Fruit fly (Drosophila melanogaster) whole organism, embryonic: ENCODE results near the gene Reg-2.

Experiments
- Antp ChIP-seq: fragments of 200-800 bp; sonication (Bioruptor generic); optimal IDR thresholded peaks from 3 replicates; lab custom pipeline; 2016; ENCODE audit warnings: missing biosample characterization, missing genetic modification characterization
- BEAF-32 ChIP-seq: fragments of 200-800 bp; sonication (Bioruptor generic); optimal IDR thresholded peaks from 3 replicates; lab custom pipeline; 2017; ENCODE audit warnings: missing biosample characterization, missing genetic modification characterization, mild to moderate bottlenecking, moderate library complexity, missing genetic modification reagents
- CG10147 ChIP-seq: fragments of 200-800 bp; sonication (Bioruptor generic); optimal IDR thresholded peaks from 2 replicates; lab custom pipeline; 2019; ENCODE audit warnings: missing biosample characterization, mild to moderate bottlenecking, missing genetic modification characterization, moderate library complexity
- CG10543 ChIP-seq: fragments of 200-800 bp; sonication (Bioruptor generic); optimal IDR thresholded peaks from 3 replicates; lab custom pipeline; 2017; ENCODE audit warnings: missing biosample characterization, mild to moderate bottlenecking, missing genetic modification characterization, moderate library complexity
- CG11560 ChIP-seq: fragments of 200-800 bp; sonication (Bioruptor generic); IDR thresholded peaks from 3 replicates; pipeline ENCODE4 v1.3.6; 2022; ENCODE audit warnings: missing biosample characterization, missing genetic modification characterization
- CG12659 ChIP-seq: fragments of 200-800 bp; sonication (Bioruptor generic); optimal IDR thresholded peaks from 3 replicates; lab custom pipeline; 2017; ENCODE audit warnings: mild to moderate bottlenecking, missing biosample characterization, missing genetic modification reagents, missing genetic modification characterization
- CG12744 ChIP-seq: fragments of 200-800 bp; sonication (Bioruptor generic); optimal IDR thresholded peaks from 2 replicates; lab custom pipeline; 2016; ENCODE audit warnings: missing biosample characterization, missing genetic modification characterization
- CG12769 ChIP-seq: fragments of 200-800 bp; sonication (Bioruptor generic); optimal IDR thresholded peaks from 2 replicates; lab custom pipeline; 2019; ENCODE audit warnings: missing biosample characterization, mild to moderate bottlenecking, missing genetic modification characterization, moderate library complexity
- CG13775 ChIP-seq: fragments of 200-800 bp; sonication (Bioruptor generic); optimal IDR thresholded peaks from 3 replicates; lab custom pipeline; 2017; ENCODE audit warnings: missing biosample characterization, mild to moderate bottlenecking, missing genetic modification characterization
- CG14014 ChIP-seq: fragments of 200-800 bp; sonication (Bioruptor generic); IDR thresholded peaks from 2 replicates; pipeline ENCODE4 v1.3.6; 2022; ENCODE audit warnings: missing biosample characterization, missing genetic modification characterization
- CG1602 ChIP-seq: fragments of 200-800 bp; sonication (Bioruptor generic); optimal IDR thresholded peaks from 3 replicates; lab custom pipeline; 2016; ENCODE audit warnings: missing biosample characterization, missing genetic modification characterization
- CG18011 ChIP-seq: fragments of 200-800 bp; sonication (Bioruptor generic); optimal IDR thresholded peaks from 2 replicates; lab custom pipeline; 2017; ENCODE audit warnings: missing biosample characterization, missing genetic modification characterization, mild to moderate bottlenecking, moderate library complexity, missing genotype
- CG18764 ChIP-seq: fragments of 200-800 bp; sonication (Bioruptor generic); optimal IDR thresholded peaks from 3 replicates; lab custom pipeline; 2016; ENCODE audit warnings: missing biosample characterization, missing genetic modification characterization
- CG2202 ChIP-seq: fragments of 200-800 bp; sonication (Bioruptor generic); optimal IDR thresholded peaks from 2 replicates; lab custom pipeline; 2018; ENCODE audit warnings: missing biosample characterization, mild to moderate bottlenecking, missing genetic modification characterization
- CG32767 ChIP-seq: fragments of 200-800 bp; sonication (Bioruptor generic); IDR thresholded peaks from 2 replicates; pipeline ENCODE4 v1.3.6; 2022; ENCODE audit warnings: missing biosample characterization, missing genetic modification characterization
- CG3407 ChIP-seq: fragments of 200-800 bp; sonication (Bioruptor generic); optimal IDR thresholded peaks from 2 replicates; lab custom pipeline; 2018; ENCODE audit warnings: missing biosample characterization, mild to moderate bottlenecking, missing genetic modification characterization
- CG3726 ChIP-seq: fragments of 200-800 bp; sonication (Bioruptor generic); IDR thresholded peaks from 3 replicates; pipeline ENCODE4, ENCODE4 v1.3.6; 2022; ENCODE audit warnings: missing biosample characterization, missing genetic modification characterization
- CG3847 ChIP-seq: fragments of 200-800 bp; sonication (Bioruptor generic); IDR thresholded peaks from 2 replicates; pipeline ENCODE4 v1.3.6; 2022; ENCODE audit warnings: missing biosample characterization, missing genetic modification characterization
- CG4282 ChIP-seq: fragments of 200-800 bp; sonication (Bioruptor generic); optimal IDR thresholded peaks from 2 replicates; lab custom pipeline; 2016; ENCODE audit warnings: missing biosample characterization, missing genetic modification characterization
- CG5180 ChIP-seq: fragments of 200-800 bp; sonication (Bioruptor generic); optimal IDR thresholded peaks from 3 replicates; lab custom pipeline; 2017; ENCODE audit warnings: missing biosample characterization, missing genetic modification characterization, mild to moderate bottlenecking, moderate library complexity, missing genetic modification reagents
- CG6813 ChIP-seq: fragments of 200-800 bp; sonication (Bioruptor generic); optimal IDR thresholded peaks from 2 replicates; lab custom pipeline; 2017; ENCODE audit warnings: missing biosample characterization, missing genetic modification characterization, mild to moderate bottlenecking, moderate library complexity, missing genetic modification reagents
- CG7745 ChIP-seq: fragments of 200-800 bp; sonication (Bioruptor generic); optimal IDR thresholded peaks from 2 replicates; lab custom pipeline; 2018; ENCODE audit warnings: missing biosample characterization, mild to moderate bottlenecking, missing genetic modification characterization, moderate library complexity
- CG9817 ChIP-seq: fragments of 200-800 bp; sonication (Bioruptor generic); optimal IDR thresholded peaks from 2 replicates; lab custom pipeline; 2018; ENCODE audit warnings: missing biosample characterization, mild to moderate bottlenecking, missing genetic modification characterization, moderate library complexity
- Ets97D ChIP-seq: fragments of 200-800 bp; sonication (Bioruptor generic); optimal IDR thresholded peaks from 3 replicates; lab custom pipeline; 2016; ENCODE audit warnings: missing biosample characterization, missing genetic modification characterization
- Fer3 ChIP-seq: fragments of 200-800 bp; sonication (Bioruptor generic); optimal IDR thresholded peaks from 2 replicates; lab custom pipeline; 2018; ENCODE audit warnings: missing biosample characterization, mild to moderate bottlenecking, missing genetic modification characterization, moderate library complexity
- H15 ChIP-seq: fragments of 200-800 bp; sonication (Bioruptor generic); IDR thresholded peaks from 3 replicates; pipeline ENCODE4 v1.3.6; 2022; ENCODE audit warnings: missing biosample characterization, missing genetic modification characterization
- H2.0 ChIP-seq: fragments of 200-800 bp; sonication (Bioruptor generic); IDR thresholded peaks from 2 replicates; pipeline ENCODE4 v1.3.6; 2022; ENCODE audit warnings: missing biosample characterization, missing genetic modification characterization
- Hsf ChIP-seq: fragments of 200-800 bp; sonication (Bioruptor generic); optimal IDR thresholded peaks from 3 replicates; lab custom pipeline; 2016; ENCODE audit warnings: missing biosample characterization, missing genetic modification characterization
- Jarid2 ChIP-seq: fragments of 200-800 bp; sonication (Bioruptor generic); optimal IDR thresholded peaks from 3 replicates; lab custom pipeline; 2017; ENCODE audit warnings: mild to moderate bottlenecking, missing biosample characterization, missing genetic modification reagents, missing genetic modification characterization
- NFAT ChIP-seq: fragments of 200-800 bp; sonication (Bioruptor generic); IDR thresholded peaks from 2 replicates; pipeline ENCODE4 v1.3.6; 2022; ENCODE audit warnings: missing biosample characterization, missing genetic modification characterization
- Optix ChIP-seq: fragments of 200-800 bp; sonication (Bioruptor generic); IDR thresholded peaks from 3 replicates; pipeline ENCODE4 v1.3.6; 2022; ENCODE audit warnings: missing biosample characterization, missing genetic modification characterization
- Rx ChIP-seq: fragments of 200-800 bp; sonication (Bioruptor generic); IDR thresholded peaks from 2 replicates; pipeline ENCODE4 v1.3.6; 2022; ENCODE audit warnings: missing biosample characterization, missing genetic modification characterization
- Scr ChIP-seq: fragments of 200-800 bp; sonication (Bioruptor generic); IDR thresholded peaks from 2 replicates; pipeline ENCODE4 v1.3.6; 2022; ENCODE audit warnings: missing biosample characterization, missing genetic modification characterization; ENCODE audit not compliant: partially characterized antibody
- Side ChIP-seq: fragments of 200-800 bp; sonication (Bioruptor generic); optimal IDR thresholded peaks from 2 replicates; lab custom pipeline; 2016; ENCODE audit warnings: missing biosample characterization, missing genetic modification characterization
- Xbp1 ChIP-seq: fragments of 200-800 bp; sonication (Bioruptor generic); optimal IDR thresholded peaks from 3 replicates; lab custom pipeline; 2016; ENCODE audit warnings: missing biosample characterization, mild to moderate bottlenecking, missing genetic modification characterization
- Xrp1 ChIP-seq: fragments of 200-800 bp; sonication (Bioruptor generic); IDR thresholded peaks from 2 replicates; pipeline ENCODE4 v1.3.6; 2022; ENCODE audit warnings: missing biosample characterization, missing genetic modification characterization
- ap ChIP-seq: fragments of 200-800 bp; sonication (Bioruptor generic); IDR thresholded peaks from 2 replicates; pipeline ENCODE4 v1.3.6; 2022; ENCODE audit warnings: missing biosample characterization, missing genetic modification characterization
- ato ChIP-seq: fragments of 200-800 bp; sonication (Bioruptor generic); IDR thresholded peaks from 2 replicates; pipeline ENCODE4 v1.3.6; 2022; ENCODE audit warnings: missing biosample characterization, missing genetic modification characterization; ENCODE audit not compliant: partially characterized antibody
- bbx ChIP-seq: fragments of 200-800 bp; sonication (Bioruptor generic); IDR thresholded peaks from 2 replicates; pipeline ENCODE4 v1.3.6; 2022; ENCODE audit warnings: missing biosample characterization, missing genetic modification characterization; ENCODE audit not compliant: partially characterized antibody
- br ChIP-seq: fragments of >200 bp; optimal IDR thresholded peaks from 2 replicates; lab custom pipeline; 2017
- cas ChIP-seq: fragments of 200-800 bp; sonication (Bioruptor generic); IDR thresholded peaks from 2 replicates; pipeline ENCODE4 v1.3.6; 2022; ENCODE audit warnings: missing biosample characterization, missing genetic modification characterization
- croc ChIP-seq: fragments of 200-800 bp; sonication (Bioruptor generic); conservative IDR thresholded peaks from 3 replicates; pipeline ENCODE4 v1.3.6; 2022; ENCODE audit warnings: missing biosample characterization, missing genetic modification characterization
- ewg ChIP-seq: fragments of 200-800 bp; sonication (Bioruptor generic); optimal IDR thresholded peaks from 3 replicates; lab custom pipeline; 2017; ENCODE audit warnings: mild to moderate bottlenecking, missing biosample characterization, missing genetic modification reagents, missing genetic modification characterization
- exex ChIP-seq: fragments of 200-800 bp; sonication (Bioruptor generic); optimal IDR thresholded peaks from 4 replicates; lab custom pipeline; 2018; ENCODE audit warnings: missing biosample characterization, mild to moderate bottlenecking, missing genetic modification characterization, moderate library complexity
- fru ChIP-seq: fragments of >200 bp; optimal IDR thresholded peaks from 2 replicates; lab custom pipeline; 2017
- gsb-n ChIP-seq: fragments of 200-800 bp; sonication (Bioruptor generic); optimal IDR thresholded peaks from 3 replicates; lab custom pipeline; 2018; ENCODE audit warnings: missing biosample characterization, mild to moderate bottlenecking, missing genetic modification characterization
- hb ChIP-seq: fragments of 200-800 bp; sonication (Bioruptor generic); IDR thresholded peaks from 3 replicates; pipeline ENCODE4 v1.3.6; 2022; ENCODE audit warnings: missing biosample characterization, missing genetic modification characterization; ENCODE audit not compliant: partially characterized antibody
- her ChIP-seq: fragments of 200-800 bp; sonication (Bioruptor generic); optimal IDR thresholded peaks from 2 replicates; lab custom pipeline; 2016; ENCODE audit warnings: missing biosample characterization, missing genetic modification characterization
- nerfin-1 ChIP-seq: fragments of 200-800 bp; sonication (Bioruptor generic); optimal IDR thresholded peaks from 3 replicates; lab custom pipeline; 2019; ENCODE audit warnings: missing biosample characterization, mild to moderate bottlenecking, missing genetic modification characterization, moderate library complexity
- slou ChIP-seq: fragments of 200-800 bp; sonication (Bioruptor generic); optimal IDR thresholded peaks from 3 replicates; lab custom pipeline; 2016; ENCODE audit warnings: missing biosample characterization, missing genetic modification characterization
- zfh2 ChIP-seq: fragments of 200-800 bp; sonication (Bioruptor generic); optimal IDR thresholded peaks from 2 replicates; lab custom pipeline; 2016; ENCODE audit warnings: missing biosample characterization, missing genetic modification characterization

Gene Reg-2

DNA sequence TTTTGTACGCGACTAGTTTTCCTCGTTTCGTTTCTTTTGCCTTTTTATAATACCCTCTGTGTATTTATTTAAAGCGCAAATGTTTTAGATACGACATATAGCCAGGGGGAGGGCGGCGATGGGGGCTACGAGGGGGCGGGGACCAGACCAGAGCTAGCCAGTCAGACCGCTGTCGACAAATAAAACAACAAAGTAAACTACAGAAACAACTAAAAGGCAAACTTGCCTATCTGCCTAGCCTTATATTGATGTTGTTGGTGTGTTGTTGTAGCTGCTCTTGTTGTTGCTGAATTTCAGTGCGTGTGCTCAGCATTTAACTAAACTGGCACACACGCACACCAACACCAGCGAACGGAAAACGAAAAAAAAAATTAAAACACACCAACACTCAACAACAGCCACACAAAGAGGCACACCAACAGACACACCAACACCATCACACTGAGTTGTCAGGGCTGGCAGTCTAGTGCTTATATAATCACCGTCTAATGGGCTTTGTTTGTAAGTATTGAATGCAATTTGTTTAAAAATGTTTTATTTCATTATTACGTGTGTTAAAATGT, 23.1 kb upstream of the Reg-2 start (continued):
- TF ChIP-seq CG11560 (no peak), CG18764 (GFP tag; lab: Kevin White, UChicago) (no peak), ato (GFP tag; lab: Robert Waterston, UW) (no peak), CG6813 (GFP tag; lab: Kevin White, UChicago) (peak; percentile 34), CG5180 (GFP tag; lab: Kevin White, UChicago) (peak; percentile 13), Scr (no peak), slou (no peak), ewg (GFP tag; lab: Kevin White, UChicago) (no peak), H2.0 (GFP tag; lab: Robert Waterston, UW) (no peak), CG14014 (GFP tag; lab: Robert Waterston, UW) (no peak), CG13775 (no peak), CG7745 (tag; lab: Kevin White, UChicago) (no peak), CG2202 (tag; lab: Kevin White, UChicago) (no peak), exex (tag; lab: Kevin White, UChicago) (peak; percentile 9), nerfin-1 (tag; lab: Kevin White, UChicago) (no peak), CG12744 (GFP tag; lab: Kevin White, UChicago) (no peak), CG3847 (GFP tag; lab: Robert Waterston, UW) (0 out of 2 replicates have a peak, but pooled peaks have one; percentile 11), Rx (GFP tag; lab: Robert Waterston, UW) (no peak), Jarid2 (peak; percentile 41), Side (GFP tag; lab: Kevin White, UChicago) (no peak), croc (GFP tag; lab: Robert Waterston, UW) (no peak), Antp (GFP tag; lab: Kevin White, UChicago) (no peak), CG9817 (tag; lab: Kevin White, UChicago) (no peak), CG3407 (GFP tag; lab: Kevin White, UChicago) (no peak), CG12769 (peak; percentile 78), ap (no peak), NFAT (GFP tag; lab: Robert Waterston, UW) (0 out of 2 replicates have a peak, but pooled peaks have one; percentile 23), CG10543 (GFP tag; lab: Kevin White, UChicago) (peak; percentile 89), Fer3 (tag; lab: Kevin White, UChicago) (peak; percentile 10), CG10147 (GFP tag; lab: Kevin White, UChicago) (no peak), br (lab: Kevin White, UChicago) (no peak), CG32767 (GFP tag; lab: Robert Waterston, UW) (no peak), her (GFP tag; lab: Kevin White, UChicago) (no peak), BEAF-32 (no peak), CG1602 (no peak), cas (GFP tag; lab: Robert Waterston, UW) (no peak), Hsf (GFP tag; lab: Kevin White, UChicago) (no peak), CG3726 (GFP tag; lab: Robert Waterston, UW) (no peak), fru (lab: Kevin White, UChicago) (no peak), Ets97D (GFP tag; lab: Kevin White, UChicago) (no peak), Optix (GFP tag; lab: Robert Waterston, UW) (no peak), gsb-n (tag; lab: Kevin White, UChicago) (no peak), Xrp1 (GFP tag; lab: Robert Waterston, UW) (peak; percentile 15; the same call in 1 of the 2 replicates), CG4282 (GFP tag; lab: Kevin White, UChicago) (no peak), Xbp1 (GFP tag; lab: Kevin White, UChicago) (no peak), zfh2 (no peak), bbx (GFP tag; lab: Robert Waterston, UW) (0 out of 2 replicates have a peak, but pooled peaks have one; percentile 43), hb (GFP tag; lab: Robert Waterston, UW) (no peak), CG12659 (GFP tag; lab: Kevin White, UChicago) (no peak), H15 (GFP tag; lab: Robert Waterston, UW) (no peak), CG18011 (GFP tag; lab: Kevin White, UChicago) (no peak)
